Fruit fly (Drosophila melanogaster) whole organism, embryonic: Measurements from ENCODE around the gene CG34265.
A peak's percentile ranks its signal among the peaks of the same experiment; 100 is the strongest.

Experiments used
- B-H2 ChIP-seq: fragments of 200-800 bp; sonication (Bioruptor generic); optimal IDR thresholded peaks from 2 replicates; lab custom pipeline; 2018; ENCODE audit warnings: missing biosample characterization, mild to moderate bottlenecking, missing genetic modification characterization
- Bdp1 ChIP-seq: fragments of 200-800 bp; sonication (Bioruptor generic); optimal IDR thresholded peaks from 3 replicates; lab custom pipeline; 2016; ENCODE audit warnings: missing biosample characterization, missing genetic modification characterization
- CG10543 ChIP-seq: fragments of 200-800 bp; sonication (Bioruptor generic); optimal IDR thresholded peaks from 3 replicates; lab custom pipeline; 2017; ENCODE audit warnings: missing biosample characterization, mild to moderate bottlenecking, missing genetic modification characterization, moderate library complexity
- CG12155 ChIP-seq: fragments of 200-800 bp; sonication (Bioruptor generic); optimal IDR thresholded peaks from 3 replicates; lab custom pipeline; 2016; ENCODE audit warnings: missing biosample characterization, missing genetic modification characterization
- CG12391 ChIP-seq: fragments of 200-800 bp; sonication (Bioruptor generic); optimal IDR thresholded peaks from 3 replicates; lab custom pipeline; 2018; ENCODE audit warnings: missing biosample characterization, mild to moderate bottlenecking, missing genetic modification characterization, moderate library complexity
- CG13296 ChIP-seq: fragments of 200-800 bp; sonication (Bioruptor generic); optimal IDR thresholded peaks from 3 replicates; lab custom pipeline; 2018; ENCODE audit warnings: missing biosample characterization, mild to moderate bottlenecking, missing genetic modification characterization
- CG15269 ChIP-seq: fragments of 200-800 bp; sonication (Bioruptor generic); optimal IDR thresholded peaks from 2 replicates; lab custom pipeline; 2018; ENCODE audit warnings: missing biosample characterization, mild to moderate bottlenecking, missing genetic modification characterization, moderate library complexity
- CG15696 ChIP-seq: fragments of 200-800 bp; sonication (Bioruptor generic); optimal IDR thresholded peaks from 2 replicates; lab custom pipeline; 2019; ENCODE audit warnings: missing biosample characterization, mild to moderate bottlenecking, missing genetic modification characterization, moderate library complexity
- CG17829 ChIP-seq: fragments of 200-800 bp; optimal IDR thresholded peaks from 2 replicates; lab custom pipeline; 2019; ENCODE audit warnings: missing biosample characterization, mild to moderate bottlenecking, missing genetic modification characterization, moderate library complexity
- CG1832 ChIP-seq: fragments of 200-800 bp; sonication (Bioruptor generic); optimal IDR thresholded peaks from 2 replicates; lab custom pipeline; 2017; ENCODE audit warnings: missing biosample characterization, mild to moderate bottlenecking, missing genetic modification characterization, inconsistent platforms
- CG2199 ChIP-seq: fragments of 200-800 bp; sonication (Bioruptor generic); IDR thresholded peaks from 3 replicates; pipeline ENCODE4 v1.3.6; 2022; ENCODE audit warnings: missing biosample characterization, missing genetic modification characterization
- CG2712 ChIP-seq: fragments of 200-800 bp; optimal IDR thresholded peaks from 3 replicates; lab custom pipeline; 2019; ENCODE audit warnings: missing biosample characterization, mild to moderate bottlenecking, missing genetic modification characterization, moderate library complexity
- CG30403 ChIP-seq: fragments of 200-800 bp; sonication (Bioruptor generic); optimal IDR thresholded peaks from 3 replicates; lab custom pipeline; 2016; ENCODE audit warnings: missing biosample characterization, missing genetic modification characterization
- CG3163 ChIP-seq: fragments of 200-800 bp; sonication (Bioruptor generic); optimal IDR thresholded peaks from 3 replicates; lab custom pipeline; 2016; ENCODE audit warnings: missing biosample characterization, missing genetic modification characterization
- CG34376 ChIP-seq: fragments of 200-800 bp; sonication (Bioruptor generic); optimal IDR thresholded peaks from 2 replicates; lab custom pipeline; 2018; ENCODE audit warnings: missing biosample characterization, mild to moderate bottlenecking, missing genetic modification characterization
- CG4707 ChIP-seq: fragments of 200-800 bp; sonication (Bioruptor generic); optimal IDR thresholded peaks from 2 replicates; lab custom pipeline; 2018; ENCODE audit warnings: missing biosample characterization, mild to moderate bottlenecking, missing genetic modification characterization, moderate library complexity
- CG4730 ChIP-seq: fragments of 200-800 bp; sonication (Bioruptor generic); IDR thresholded peaks from 2 replicates; pipeline ENCODE4 v1.3.6; 2022; ENCODE audit warnings: missing biosample characterization, missing genetic modification characterization
- CG6272 ChIP-seq: fragments of 200-800 bp; sonication (Bioruptor generic); IDR thresholded peaks from 2 replicates; pipeline ENCODE4 v1.3.6; 2022; ENCODE audit warnings: missing biosample characterization, missing genetic modification characterization
- CG6813 ChIP-seq: fragments of 200-800 bp; sonication (Bioruptor generic); optimal IDR thresholded peaks from 2 replicates; lab custom pipeline; 2017; ENCODE audit warnings: missing biosample characterization, missing genetic modification characterization, mild to moderate bottlenecking, moderate library complexity, missing genetic modification reagents
- CG9797 ChIP-seq: fragments of 200-800 bp; sonication (Bioruptor generic); optimal IDR thresholded peaks from 3 replicates; lab custom pipeline; 2018; ENCODE audit warnings: missing biosample characterization, mild to moderate bottlenecking, missing genetic modification characterization
- CoRest ChIP-seq: fragments of 200-800 bp; sonication (Bioruptor generic); optimal IDR thresholded peaks from 3 replicates; lab custom pipeline; 2018; ENCODE audit warnings: missing biosample characterization, mild to moderate bottlenecking, missing genetic modification characterization, moderate library complexity
- Dbx ChIP-seq: fragments of 200-800 bp; sonication (Bioruptor generic); IDR thresholded peaks from 3 replicates; pipeline ENCODE4 v1.3.6; 2022; ENCODE audit warnings: missing biosample characterization, missing genetic modification characterization
- Drgx ChIP-seq: fragments of 200-800 bp; sonication (Bioruptor generic); IDR thresholded peaks from 2 replicates; pipeline ENCODE4 v1.3.6; 2022; ENCODE audit warnings: missing biosample characterization, missing genetic modification characterization
- E2f2 ChIP-seq: fragments of 200-800 bp; sonication (Bioruptor generic); IDR thresholded peaks from 2 replicates; pipeline ENCODE4 v1.3.6; 2022; ENCODE audit warnings: missing biosample characterization, missing genetic modification characterization
- Ets65A ChIP-seq: fragments of 200-800 bp; sonication (Bioruptor generic); peaks from one replicate; lab custom pipeline; 2016; ENCODE audit warnings: missing biosample characterization, missing genetic modification characterization
- Fer1 ChIP-seq: fragments of 200-800 bp; sonication (Bioruptor generic); optimal IDR thresholded peaks from 2 replicates; lab custom pipeline; 2017; ENCODE audit warnings: missing biosample characterization, mild to moderate bottlenecking, missing genetic modification characterization
- Gug ChIP-seq: fragments of 200-800 bp; sonication (Bioruptor generic); IDR thresholded peaks from 4 replicates; pipeline ENCODE4 v1.3.6; 2022; ENCODE audit warnings: missing biosample characterization, missing genetic modification characterization
- HHEX ChIP-seq: fragments of 200-800 bp; sonication (Bioruptor generic); optimal IDR thresholded peaks from 3 replicates; lab custom pipeline; 2017; ENCODE audit warnings: missing biosample characterization, mild to moderate bottlenecking, missing genetic modification characterization, missing genetic modification reagents
- Mad ChIP-seq: fragments of 200-800 bp; sonication (Bioruptor generic); optimal IDR thresholded peaks from 2 replicates; lab custom pipeline; 2016; ENCODE audit warnings: missing biosample characterization, missing genetic modification characterization
- Max ChIP-seq: fragments of 200-800 bp; sonication (Bioruptor generic); optimal IDR thresholded peaks from 2 replicates; lab custom pipeline; 2016; ENCODE audit warnings: missing biosample characterization, mild to moderate bottlenecking, missing genetic modification characterization
- Med ChIP-seq: fragments of 200-800 bp; sonication (Bioruptor generic); peaks from one replicate; lab custom pipeline; 2016; ENCODE audit warnings: missing biosample characterization, missing genetic modification characterization, mild to moderate bottlenecking, inconsistent platforms, moderate library complexity
- Ptx1 ChIP-seq: fragments of 200-800 bp; sonication (Bioruptor generic); IDR thresholded peaks from 2 replicates; pipeline ENCODE4 v1.3.6; 2022; ENCODE audit warnings: missing biosample characterization, missing genetic modification characterization
- Side ChIP-seq: fragments of 200-800 bp; sonication (Bioruptor generic); optimal IDR thresholded peaks from 2 replicates; lab custom pipeline; 2016; ENCODE audit warnings: missing biosample characterization, missing genetic modification characterization
- Sox100B ChIP-seq: fragments of 200-800 bp; sonication (Bioruptor generic); optimal IDR thresholded peaks from 3 replicates; lab custom pipeline; 2018; ENCODE audit warnings: missing biosample characterization, mild to moderate bottlenecking, missing genetic modification characterization
- chinmo ChIP-seq: fragments of 200-800 bp; sonication (Bioruptor generic); IDR thresholded peaks from 4 replicates; pipeline ENCODE4 v1.3.6; 2022; ENCODE audit warnings: missing biosample characterization, missing genetic modification characterization; ENCODE audit not compliant: partially characterized antibody
- chn ChIP-seq: fragments of 200-800 bp; sonication (Bioruptor generic); optimal IDR thresholded peaks from 2 replicates; lab custom pipeline; 2016; ENCODE audit warnings: missing biosample characterization, missing genetic modification characterization
- corto ChIP-seq: fragments of 200-800 bp; sonication (Bioruptor generic); optimal IDR thresholded peaks from 2 replicates; lab custom pipeline; 2016; ENCODE audit warnings: missing biosample characterization, mild to moderate bottlenecking, missing genetic modification characterization, moderate library complexity
- dysf ChIP-seq: fragments of 200-800 bp; sonication (Bioruptor generic); IDR thresholded peaks from 3 replicates; pipeline ENCODE4 v1.3.6; 2022; ENCODE audit warnings: missing biosample characterization, missing genetic modification characterization
- eyg ChIP-seq: fragments of 200-800 bp; sonication (Bioruptor generic); optimal IDR thresholded peaks from 3 replicates; lab custom pipeline; 2016; ENCODE audit warnings: missing biosample characterization, missing genetic modification characterization
- ftz-f1 ChIP-seq: fragments of 200-800 bp; sonication (Bioruptor generic); optimal IDR thresholded peaks from 2 replicates; lab custom pipeline; 2016; ENCODE audit warnings: missing biosample characterization, missing genetic modification characterization
- gfzf ChIP-seq: fragments of 200-800 bp; sonication (Bioruptor generic); optimal IDR thresholded peaks from 2 replicates; lab custom pipeline; 2016; ENCODE audit warnings: missing biosample characterization, mild to moderate bottlenecking, missing genetic modification characterization, moderate library complexity
- grau ChIP-seq: fragments of 200-800 bp; optimal IDR thresholded peaks from 3 replicates; lab custom pipeline; 2019; ENCODE audit warnings: missing biosample characterization, mild to moderate bottlenecking, missing genetic modification characterization, moderate library complexity
- ind ChIP-seq: fragments of 200-800 bp; sonication (Bioruptor generic); optimal IDR thresholded peaks from 3 replicates; lab custom pipeline; 2016; ENCODE audit warnings: missing biosample characterization, missing genetic modification characterization
- jumu ChIP-seq: fragments of 200-800 bp; sonication (Bioruptor generic); optimal IDR thresholded peaks from 3 replicates; lab custom pipeline; 2016; ENCODE audit warnings: missing biosample characterization, missing genetic modification characterization
- org-1 ChIP-seq: fragments of 200-800 bp; sonication (Bioruptor generic); optimal IDR thresholded peaks from 2 replicates; lab custom pipeline; 2017; ENCODE audit warnings: missing biosample characterization, missing genetic modification characterization
- row ChIP-seq: fragments of 200-800 bp; sonication (Bioruptor generic); IDR thresholded peaks from 3 replicates; pipeline ENCODE4 v1.3.6; 2022; ENCODE audit warnings: missing biosample characterization, missing genetic modification characterization
- sob ChIP-seq: fragments of 200-800 bp; sonication (Bioruptor generic); IDR thresholded peaks from 2 replicates; pipeline ENCODE4 v1.3.6; 2022; ENCODE audit warnings: missing biosample characterization, missing genetic modification characterization
- sug ChIP-seq: fragments of 200-800 bp; optimal IDR thresholded peaks from 2 replicates; lab custom pipeline; 2019; ENCODE audit warnings: missing biosample characterization, mild to moderate bottlenecking, missing genetic modification characterization, moderate library complexity
- yki ChIP-seq: fragments of >200 bp; optimal IDR thresholded peaks from 3 replicates; lab custom pipeline; 2018

Gene CG34265

DNA sequence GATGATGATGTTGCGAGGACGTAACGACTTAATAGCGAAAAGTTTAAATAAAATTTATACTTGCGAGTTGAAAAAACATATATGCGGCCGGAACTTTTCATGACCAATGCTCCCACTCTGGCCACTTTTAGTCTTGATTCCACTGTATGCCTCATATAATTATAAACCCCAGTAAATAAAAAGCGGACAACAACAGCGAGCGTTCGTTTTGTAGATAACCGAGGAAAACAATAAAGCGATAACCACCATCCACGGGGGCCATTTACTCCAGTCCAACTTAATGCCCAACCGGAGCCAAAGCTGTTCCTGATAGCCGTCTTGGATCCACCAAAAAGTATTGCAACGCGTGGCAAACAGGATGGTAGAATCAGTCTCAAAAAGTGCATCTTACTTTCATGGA is 31.9 kb upstream of the CG34265 start:
- TF ChIP-seq Ptx1 (GFP tag; lab: Robert Waterston, UW) = no peak
- peak; percentile 25; the same call in 1 of the 2 replicates for TF ChIP-seq sob
- TF ChIP-seq CG4730 = no peak
- peak; percentile 64; the same call in 1 of the 3 replicates for TF ChIP-seq CG2199 (GFP tag; lab: Robert Waterston, UW)
- peak; percentile 20 for TF ChIP-seq Med (GFP tag; lab: Kevin White, UChicago)
- TF ChIP-seq ind (GFP tag; lab: Kevin White, UChicago) = no peak
- TF ChIP-seq dysf (GFP tag; lab: Robert Waterston, UW) = no peak
- no peak for TF ChIP-seq CG1832 (GFP tag; lab: Kevin White, UChicago)
- TF ChIP-seq CG34376 (GFP tag; lab: Kevin White, UChicago) = peak; percentile 6
- no peak for TF ChIP-seq eyg (GFP tag; lab: Kevin White, UChicago)
- peak; percentile 16 for TF ChIP-seq CG13296
- peak; percentile 4 for TF ChIP-seq grau
- TF ChIP-seq B-H2 (GFP tag; lab: Kevin White, UChicago) = peak; percentile 31
- TF ChIP-seq CG10543 (GFP tag; lab: Kevin White, UChicago) = peak; percentile 8
- TF ChIP-seq sug = peak; percentile 91

DNA sequence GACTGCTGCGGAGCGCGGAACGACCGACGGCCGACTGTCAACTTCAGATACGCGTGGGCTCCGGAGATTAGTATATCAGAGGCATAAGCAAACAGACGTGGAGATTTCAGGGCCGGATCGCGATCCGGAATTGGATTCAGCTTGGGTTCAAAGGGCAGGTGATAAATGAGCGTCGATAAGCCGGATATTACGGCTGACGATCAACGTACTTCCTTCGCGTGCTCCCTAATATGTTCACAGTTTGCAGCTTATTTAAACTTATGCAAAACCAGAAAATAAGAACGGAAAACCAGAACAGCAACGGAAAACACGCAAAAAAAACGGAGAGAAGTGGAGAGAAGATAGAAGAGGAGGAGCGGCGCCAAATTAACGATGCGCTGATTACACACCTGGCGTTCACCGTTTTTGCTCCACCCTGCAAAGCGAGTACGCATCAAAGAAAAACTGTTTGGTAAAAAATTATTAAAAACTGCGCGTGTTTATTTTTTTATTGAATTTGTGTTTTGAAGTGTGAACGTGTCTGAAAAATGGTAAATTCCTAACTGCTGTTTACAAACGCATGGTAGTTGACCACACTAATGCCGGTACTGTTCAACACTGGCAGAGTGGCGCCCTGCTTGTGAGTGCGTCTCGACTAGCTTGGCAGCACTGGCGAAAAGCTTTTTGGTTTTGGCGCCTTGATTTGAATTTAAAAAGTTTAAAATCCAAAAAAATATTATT is 29.1 kb upstream of the CG34265 start, which contains the start of gene CG17746:
Gene CG17746, minus strand, starts transcription at position 546 of the 720 bp plus-strand sequence.
- peak; percentile 54 for TF ChIP-seq CG17829 (tag; lab: Kevin White, UChicago)
- TF ChIP-seq Mad (GFP tag; lab: Kevin White, UChicago) = peak; percentile 41
- no peak for TF ChIP-seq CG15696
- no peak for TF ChIP-seq CG3163 (GFP tag; lab: Kevin White, UChicago)
- peak; percentile 60 for TF ChIP-seq CG30403
- TF ChIP-seq corto (GFP tag; lab: Kevin White, UChicago) = no peak
- no peak for TF ChIP-seq yki (lab: Kevin White, UChicago)
- TF ChIP-seq jumu (GFP tag; lab: Kevin White, UChicago) = peak; percentile 33
- no peak for TF ChIP-seq row (GFP tag; lab: Robert Waterston, UW)
- TF ChIP-seq CG2199 (GFP tag; lab: Robert Waterston, UW) = no peak
- TF ChIP-seq CG4707 = no peak
- no peak for TF ChIP-seq CG15269 (tag; lab: Kevin White, UChicago)
- TF ChIP-seq Bdp1 (GFP tag; lab: Kevin White, UChicago) = peak; percentile 56
- TF ChIP-seq Side = peak; percentile 56
- no peak for TF ChIP-seq HHEX (GFP tag; lab: Kevin White, UChicago)
- no peak for TF ChIP-seq Gug (GFP tag; lab: Robert Waterston, UW)
- TF ChIP-seq CG6272 = no peak
- TF ChIP-seq chinmo (GFP tag; lab: Robert Waterston, UW) = 0 out of 4 replicates have a peak, but pooled peaks have one; percentile 54
- no peak for TF ChIP-seq Ptx1 (GFP tag; lab: Robert Waterston, UW)
- peak; percentile 72 for TF ChIP-seq ftz-f1 (GFP tag; lab: Kevin White, UChicago)
- peak; percentile 32 for TF ChIP-seq CG12391
- TF ChIP-seq CG10543 (GFP tag; lab: Kevin White, UChicago) = peak; percentile 37
- no peak for TF ChIP-seq org-1 (GFP tag; lab: Kevin White, UChicago)
- TF ChIP-seq Ets65A = peak; percentile 92
- TF ChIP-seq Sox100B = no peak
- peak; percentile 99 for TF ChIP-seq E2f2 (GFP tag; lab: Robert Waterston, UW)
- peak; percentile 56 for TF ChIP-seq CG2712 (tag; lab: Kevin White, UChicago)
- TF ChIP-seq CG9797 (GFP tag; lab: Kevin White, UChicago) = peak; percentile 93
- TF ChIP-seq CG12155 (GFP tag; lab: Kevin White, UChicago) = peak; percentile 42
- TF ChIP-seq CoRest (tag; lab: Kevin White, UChicago) = peak; percentile 60
- TF ChIP-seq Drgx = no peak
- TF ChIP-seq gfzf (GFP tag; lab: Kevin White, UChicago) = peak; percentile 99
- TF ChIP-seq CG6813 = no peak
- TF ChIP-seq Dbx (GFP tag; lab: Robert Waterston, UW) = peak; percentile 52; the same call in 2 of the 3 replicates
- peak; percentile 21 for TF ChIP-seq chn (GFP tag; lab: Kevin White, UChicago)
- peak; percentile 41 for TF ChIP-seq Max (GFP tag; lab: Kevin White, UChicago)
- peak; percentile 46 for TF ChIP-seq Fer1 (GFP tag; lab: Kevin White, UChicago)
